Worm (Caenorhabditis elegans): Measurements from ENCODE around the gene Y73C8C.10.

The Y73C8C.10 gene

DNA sequence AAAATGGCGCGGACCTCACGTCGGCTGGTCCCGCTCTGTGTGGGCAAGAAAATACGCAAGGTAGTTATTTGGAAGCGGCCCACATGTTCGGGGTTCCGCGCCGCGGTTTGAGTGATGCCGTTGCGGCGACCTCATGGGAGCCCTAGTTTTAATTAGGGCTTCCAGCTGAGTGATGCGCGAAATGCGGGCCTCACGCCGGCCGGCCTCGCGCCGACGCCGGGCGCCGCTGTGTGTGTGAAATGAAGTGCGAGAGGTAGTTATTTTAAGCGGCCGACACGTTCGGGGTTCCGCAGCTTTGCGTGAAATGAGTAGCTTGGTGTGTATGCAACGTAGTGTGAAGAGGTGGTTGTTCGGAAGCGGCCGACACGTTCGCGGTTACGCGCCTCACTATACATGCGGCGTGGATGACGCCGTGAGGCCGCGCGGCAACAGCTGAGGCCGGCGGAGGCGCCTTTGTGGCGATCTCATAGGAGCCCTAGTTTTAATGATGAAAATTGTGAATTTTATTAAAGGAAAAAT lies 22.4 kb upstream of the Y73C8C.10 start:
- TF ChIP-seq ceh-48 (tag; optimal IDR thresholded peaks at IDR 0.05) (no peak), T23F11.4 (GFP tag; optimal IDR thresholded peaks at IDR 0.05) (no peak), ceh-34 (tag; optimal IDR thresholded peaks at IDR 0.05) (peak; percentile 29), ref-2 (tag; optimal IDR thresholded peaks at IDR 0.05) (peak; percentile 22), ceh-31 (tag; optimal IDR thresholded peaks at IDR 0.05) (peak; percentile 9), sdc-2 (tag; optimal IDR thresholded peaks at IDR 0.05) (peak; percentile 6), K02D7.2 (tag; optimal IDR thresholded peaks at IDR 0.05) (no peak)

DNA sequence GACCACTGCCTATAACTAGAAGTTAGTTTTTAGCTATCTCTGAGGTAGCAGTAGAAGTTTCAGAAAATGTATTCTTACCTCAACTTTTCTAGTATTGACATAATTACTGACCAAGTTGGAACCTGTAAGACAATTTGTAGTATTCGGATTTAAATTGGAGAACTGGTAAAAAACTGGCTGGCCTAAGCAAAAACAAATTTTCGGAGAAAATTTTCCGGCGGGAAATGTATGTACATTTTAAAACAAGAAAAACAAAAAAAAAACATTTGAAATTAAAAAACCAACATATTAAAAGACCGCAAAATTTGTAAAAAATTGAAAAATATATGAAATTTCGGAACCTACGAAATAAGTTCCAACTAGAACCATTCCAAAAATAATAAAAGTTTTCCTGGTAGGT lies 19.4 kb upstream of the Y73C8C.10 start, which contains the start of gene srab-11:
srab-11 (minus strand) TSS at position 101 of the 400 bp plus-strand sequence.
- TF ChIP-seq unc-55 (GFP tag; optimal IDR thresholded peaks at IDR 0.05) (no peak), dve-1 (tag; optimal IDR thresholded peaks at IDR 0.05) (no peak), fkh-10 (GFP tag; optimal IDR thresholded peaks at IDR 0.05) (no peak), nhr-232 (tag; optimal IDR thresholded peaks at IDR 0.05) (no peak), tbx-2 (tag; optimal IDR thresholded peaks at IDR 0.05) (no peak), elt-4 (tag; optimal IDR thresholded peaks at IDR 0.05) (no peak), rnt-1 (tag; optimal IDR thresholded peaks at IDR 0.05) (no peak), unc-42 (tag; optimal IDR thresholded peaks at IDR 0.05) (no peak), hlh-30 (tag; optimal IDR thresholded peaks at IDR 0.05; ENCODE audit: insufficient read depth) (no peak), syd-9 (tag; optimal IDR thresholded peaks at IDR 0.05) (no peak), K09A11.1 (tag; optimal IDR thresholded peaks at IDR 0.05; ENCODE audit: insufficient read depth) (no peak), C38D4.7 (GFP tag; optimal IDR thresholded peaks at IDR 0.05) (no peak)

DNA sequence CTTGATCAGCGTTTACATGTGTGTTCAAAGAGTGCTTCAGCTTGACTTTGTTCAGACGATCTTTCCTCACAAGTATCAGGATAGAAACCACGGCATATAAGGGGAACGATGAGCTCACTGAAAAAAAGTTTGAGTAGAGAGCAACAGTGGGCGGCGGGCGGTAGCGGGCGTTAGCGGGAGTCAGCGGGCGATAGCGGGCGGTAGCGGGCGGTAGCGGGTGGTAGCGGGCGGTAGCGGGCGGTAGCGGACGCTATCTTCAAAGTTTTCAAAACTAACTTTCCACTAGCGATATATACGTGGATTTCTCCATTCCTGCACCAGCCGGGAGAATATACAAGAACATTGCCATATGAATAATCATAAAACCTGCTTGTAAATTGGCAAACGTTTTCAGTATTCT lies 17.7 kb upstream of the Y73C8C.10 start:
- no peak for TF ChIP-seq sox-4 (tag; optimal IDR thresholded peaks at IDR 0.05)
- no peak for TF ChIP-seq ceh-6 (GFP tag; optimal IDR thresholded peaks at IDR 0.05)
- TF ChIP-seq ceh-19 (GFP tag; optimal IDR thresholded peaks at IDR 0.05), result no peak

DNA sequence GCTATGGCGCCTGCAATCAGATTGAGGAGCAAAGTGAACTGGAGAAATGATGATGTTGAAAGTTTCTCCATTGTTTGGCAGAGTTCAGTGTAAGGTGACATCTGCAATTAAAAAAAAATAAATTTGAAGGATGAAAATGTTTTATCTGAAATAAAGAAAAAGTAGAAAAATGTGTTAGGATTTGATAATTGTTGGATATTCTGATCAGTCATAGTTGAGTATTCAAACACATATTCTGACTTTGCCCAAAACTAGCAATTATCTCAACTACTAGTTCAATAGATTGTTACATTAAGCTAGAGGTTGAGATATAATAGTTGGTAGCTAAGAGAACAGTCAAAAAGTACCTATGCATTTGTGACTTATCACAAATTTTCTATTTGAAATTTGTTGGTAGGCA lies 16.9 kb upstream of the Y73C8C.10 start, which contains the start of gene srab-10:
srab-10 (minus strand) TSS at position 101 of the 400 bp plus-strand sequence.
- no peak for TF ChIP-seq dve-1 (tag; optimal IDR thresholded peaks at IDR 0.05)
- TF ChIP-seq Y22D7AL.16 (tag; optimal IDR thresholded peaks at IDR 0.05), result no peak
- no peak for TF ChIP-seq ceh-2 (tag; optimal IDR thresholded peaks at IDR 0.05)
- no peak for TF ChIP-seq fkh-10 (GFP tag; optimal IDR thresholded peaks at IDR 0.05)
- no peak for TF ChIP-seq ttx-3 (tag; optimal IDR thresholded peaks at IDR 0.05)
- no peak for TF ChIP-seq npax-4 (tag; optimal IDR thresholded peaks at IDR 0.05)
- TF ChIP-seq nhr-232 (tag; optimal IDR thresholded peaks at IDR 0.05), result no peak
- TF ChIP-seq ceh-30 (tag; optimal IDR thresholded peaks at IDR 0.05), result no peak
- TF ChIP-seq syd-9 (tag; optimal IDR thresholded peaks at IDR 0.05), result no peak
- TF ChIP-seq nhr-11 (tag; optimal IDR thresholded peaks at IDR 0.05), result no peak
- TF ChIP-seq ceh-14 (tag; optimal IDR thresholded peaks at IDR 0.05), result no peak
- TF ChIP-seq pat-9 (tag; optimal IDR thresholded peaks at IDR 0.05), result no peak
- no peak for TF ChIP-seq ceh-24 (tag; optimal IDR thresholded peaks at IDR 0.05)

DNA sequence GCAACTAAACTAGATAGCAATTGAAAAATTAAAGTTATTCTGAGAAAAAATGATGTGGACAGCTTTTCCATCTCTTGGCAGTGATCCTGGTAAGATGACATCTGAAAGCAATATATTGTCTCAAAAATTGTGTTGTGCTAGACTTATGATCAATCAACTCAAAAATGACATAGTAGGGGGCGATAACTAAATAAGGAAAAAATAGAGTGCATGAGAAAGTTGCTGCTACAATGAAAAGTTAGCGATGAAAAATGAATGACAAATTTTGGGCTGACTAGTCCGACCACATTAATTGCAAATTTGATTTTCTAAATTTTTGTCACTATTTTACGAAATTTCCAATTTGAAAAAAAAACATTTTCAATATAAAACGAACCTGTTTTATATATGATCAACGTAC lies 13.6 kb upstream of the Y73C8C.10 start, which contains the start of gene srab-9:
srab-9 (minus strand) TSS at position 101 of the 400 bp plus-strand sequence.
- TF ChIP-seq nhr-232 (tag; optimal IDR thresholded peaks at IDR 0.05), result no peak
- TF ChIP-seq pax-1 (tag; optimal IDR thresholded peaks at IDR 0.05), result no peak
- TF ChIP-seq hlh-8 (tag; optimal IDR thresholded peaks at IDR 0.05), result no peak
- TF ChIP-seq K02D7.2 (tag; optimal IDR thresholded peaks at IDR 0.05), result no peak

DNA sequence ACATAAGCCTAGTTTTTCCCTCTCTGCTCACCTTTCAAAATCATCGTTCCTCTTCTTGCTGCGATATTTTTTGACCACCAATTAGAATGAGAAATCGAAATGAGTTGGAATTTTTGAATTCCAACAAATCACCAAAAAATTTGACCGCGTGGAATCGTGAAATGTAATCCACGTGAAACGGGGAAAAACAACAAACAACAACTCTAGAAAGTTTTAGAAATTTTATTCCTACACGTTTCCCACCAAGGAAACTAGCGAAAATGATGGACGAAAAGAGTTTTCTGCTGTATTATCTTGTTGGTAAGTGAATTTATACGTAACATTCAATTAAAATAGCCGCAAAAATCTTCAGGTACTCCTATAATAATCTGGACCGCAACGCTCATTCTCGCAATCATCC lies 10.9 kb upstream of the Y73C8C.10 start, which contains the start of the genes irld-3 and F02C9.1:
irld-3 (minus strand) TSS at position 101 of the 400 bp plus-strand sequence.
F02C9.1 (plus strand) TSS at position 216 of the 400 bp plus-strand sequence.
- TF ChIP-seq ceh-19 (GFP tag; optimal IDR thresholded peaks at IDR 0.05) (no peak), elt-4 (tag; optimal IDR thresholded peaks at IDR 0.05) (no peak), zip-5 (tag; optimal IDR thresholded peaks at IDR 0.05) (no peak), ets-4 (tag; optimal IDR thresholded peaks at IDR 0.05) (no peak), ceh-31 (tag; optimal IDR thresholded peaks at IDR 0.05) (no peak), lin-11 (tag; optimal IDR thresholded peaks at IDR 0.05) (no peak), unc-42 (tag; optimal IDR thresholded peaks at IDR 0.05) (no peak), hlh-30 (tag; optimal IDR thresholded peaks at IDR 0.05; ENCODE audit: insufficient read depth) (no peak), dmd-4 (tag; optimal IDR thresholded peaks at IDR 0.05; ENCODE audit: borderline replicate concordance) (no peak), odd-2 (tag; optimal IDR thresholded peaks at IDR 0.05) (no peak)
